Fruit fly (Drosophila melanogaster): ENCODE results near the gene CG34404.

Gene CG34404

DNA sequence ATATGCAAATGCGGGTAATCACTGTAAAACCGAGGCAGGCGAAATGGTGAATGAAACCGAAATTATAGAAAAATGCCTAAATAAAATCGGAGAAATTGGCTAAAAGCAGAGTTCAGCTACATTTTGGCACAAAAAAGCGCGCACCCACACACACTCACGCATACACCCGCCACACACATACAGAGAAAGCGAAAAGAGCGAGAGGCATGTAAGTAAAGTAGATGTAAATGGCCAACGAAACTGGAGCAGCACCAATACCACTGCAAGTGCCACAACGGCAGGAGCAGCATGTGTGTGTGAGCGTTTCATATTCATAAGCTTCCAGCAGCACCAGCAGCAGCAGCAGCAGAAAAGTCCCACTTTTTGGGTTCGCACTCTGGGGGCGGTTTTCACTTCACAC, 8.0 kb upstream of the CG34404 start:
- peak; percentile 24 for TF ChIP-seq nerfin-1 (tag; optimal IDR thresholded peaks at IDR 0.05)
- no peak for TF ChIP-seq CG6272 (GFP tag; IDR thresholded peaks at IDR 0.05)
- TF ChIP-seq Trl (optimal IDR thresholded peaks at IDR 0.05), result peak in 1 of 2 experiments; percentile 22
- TF ChIP-seq Trl (GFP tag; optimal IDR thresholded peaks at IDR 0.05), result no peak
- peak; percentile 69 for TF ChIP-seq CG8478 (optimal IDR thresholded peaks at IDR 0.05)
- TF ChIP-seq CG3838 (GFP tag; optimal IDR thresholded peaks at IDR 0.05), result no peak
- TF ChIP-seq cg (GFP tag; optimal IDR thresholded peaks at IDR 0.05), result peak; percentile 62
- TF ChIP-seq CG18011 (GFP tag; optimal IDR thresholded peaks at IDR 0.05), result peak; percentile 44

DNA sequence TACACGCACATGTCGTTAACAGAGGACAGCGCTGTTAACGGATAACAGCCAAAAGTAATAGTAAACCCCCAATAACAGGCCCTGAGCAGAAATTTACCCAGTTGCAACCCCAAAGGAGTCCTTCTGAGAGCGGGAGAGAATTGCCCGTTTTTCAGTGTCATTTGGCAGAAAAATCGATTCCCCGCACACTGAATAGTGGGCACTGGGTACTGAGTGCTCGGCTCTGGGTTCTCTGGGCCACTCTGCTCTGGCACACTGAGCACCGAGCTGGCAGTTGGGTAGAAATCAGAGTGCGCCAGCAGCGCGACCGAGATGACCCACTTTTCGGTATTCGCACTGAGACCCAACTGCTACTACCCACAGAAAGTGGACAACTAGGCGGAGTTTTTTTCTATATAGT, 6.9 kb upstream of the CG34404 start, which contains the start of gene Rbp:
TSS of gene Rbp (plus strand) at position 239 of the 400 bp plus-strand sequence.
- TF ChIP-seq cg (GFP tag; optimal IDR thresholded peaks at IDR 0.05) (peak; percentile 28), CG34422 (GFP tag; IDR thresholded peaks at IDR 0.05) (0 out of 3 replicates have a peak, but pooled peaks have one; percentile 17), nerfin-2 (GFP tag; IDR thresholded peaks at IDR 0.05; ENCODE audit: partially characterized antibody) (no peak), zen2 (GFP tag; IDR thresholded peaks at IDR 0.05; ENCODE audit: partially characterized antibody) (0 out of 3 replicates have a peak, but pooled peaks have one; percentile 41), Trl (optimal IDR thresholded peaks at IDR 0.05) (peak; percentile 52 to 72), Trl (GFP tag; optimal IDR thresholded peaks at IDR 0.05) (no peak), ewg (GFP tag; optimal IDR thresholded peaks at IDR 0.05) (peak; percentile 36), dimm (GFP tag; IDR thresholded peaks at IDR 0.05) (no peak), seq (GFP tag; IDR thresholded peaks at IDR 0.05) (peak; percentile 59), sens (GFP tag) (peak; percentile 66), CG16779 (GFP tag; IDR thresholded peaks at IDR 0.05) (peak; percentile 62; the same call in 1 of the 2 replicates), az2 (GFP tag; optimal IDR thresholded peaks at IDR 0.05) (no peak), onecut (GFP tag; IDR thresholded peaks at IDR 0.05) (peak; percentile 98), YL-1 (GFP tag; optimal IDR thresholded peaks at IDR 0.05) (peak; percentile 22), z (GFP tag; IDR thresholded peaks at IDR 0.05) (0 out of 3 replicates have a peak, but pooled peaks have one; percentile 39), Med (GFP tag) (peak; percentile 58), nerfin-1 (tag; optimal IDR thresholded peaks at IDR 0.05) (no peak)

DNA sequence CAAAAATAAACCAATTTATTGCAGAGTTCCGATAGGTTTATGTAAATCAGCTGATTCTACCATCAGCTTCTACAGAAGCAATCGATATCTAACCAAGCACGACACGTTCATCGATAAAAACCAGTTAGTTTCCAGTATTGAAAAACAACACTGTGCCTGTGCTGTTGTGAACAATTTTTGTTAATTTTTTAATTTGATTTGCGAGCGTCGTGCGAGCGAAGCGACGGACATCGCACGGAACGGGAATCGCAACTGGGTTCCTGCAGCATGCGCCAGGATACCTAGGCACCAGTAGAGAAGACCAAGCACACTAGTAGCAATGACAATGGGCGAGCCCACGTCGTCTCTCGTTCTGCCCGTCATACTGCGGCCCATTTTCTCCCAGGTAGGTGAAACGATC, 4.4 kb upstream of the CG34404 start, which contains the start of the genes Ccm3 and CG6136:
TSS of gene Ccm3 (plus strand) at position 125 of the 400 bp plus-strand sequence.
TSS of gene CG6136 (minus strand) at position 380 of the 400 bp plus-strand sequence.
- TF ChIP-seq Aef1 (GFP tag; IDR thresholded peaks at IDR 0.05) (no peak), grau (tag; optimal IDR thresholded peaks at IDR 0.05) (peak; percentile 54), CG15696 (tag; optimal IDR thresholded peaks at IDR 0.05) (no peak), exex (tag; optimal IDR thresholded peaks at IDR 0.05) (peak; percentile 43), Hey (tag; optimal IDR thresholded peaks at IDR 0.05) (no peak), her (GFP tag; optimal IDR thresholded peaks at IDR 0.05) (peak; percentile 35), sna (GFP tag; IDR thresholded peaks at IDR 0.05; ENCODE audit: partially characterized antibody) (peak; percentile 85), org-1 (GFP tag; optimal IDR thresholded peaks at IDR 0.05) (no peak), CG10959 (GFP tag; IDR thresholded peaks at IDR 0.05) (0 out of 2 replicates have a peak, but pooled peaks have one; percentile 29), Spps (tag; optimal IDR thresholded peaks at IDR 0.05) (no peak), esg (GFP tag; conservative IDR thresholded peaks at IDR 0.05) (no peak), unpg (GFP tag; optimal IDR thresholded peaks at IDR 0.05) (peak; percentile 36), ab (GFP tag; optimal IDR thresholded peaks at IDR 0.05) (no peak), Mes4 (GFP tag; optimal IDR thresholded peaks at IDR 0.05) (no peak), hb (GFP tag; IDR thresholded peaks at IDR 0.05; ENCODE audit: partially characterized antibody) (peak; percentile 86), CG9609 (GFP tag; optimal IDR thresholded peaks at IDR 0.05) (peak; percentile 15), run (tag; optimal IDR thresholded peaks at IDR 0.05) (no peak), sr (GFP tag; IDR thresholded peaks at IDR 0.05) (no peak), CG3163 (GFP tag; optimal IDR thresholded peaks at IDR 0.05) (peak; percentile 49), Ada2b (GFP tag; IDR thresholded peaks at IDR 0.05) (no peak), CG6654 (GFP tag; optimal IDR thresholded peaks at IDR 0.05) (no peak), en (GFP tag; optimal IDR thresholded peaks at IDR 0.05) (no peak), nerfin-2 (GFP tag; IDR thresholded peaks at IDR 0.05; ENCODE audit: partially characterized antibody) (peak; percentile 88), CG34224 (GFP tag; IDR thresholded peaks at IDR 0.05; ENCODE audit: partially characterized antibody) (peak; percentile 92), CG2129 (GFP tag; IDR thresholded peaks at IDR 0.05; ENCODE audit: partially characterized antibody) (peak; percentile 77), Fer1 (GFP tag; optimal IDR thresholded peaks at IDR 0.05) (peak; percentile 65), H15 (GFP tag; IDR thresholded peaks at IDR 0.05) (peak; percentile 40; the same call in 1 of the 3 replicates), Dek (tag; optimal IDR thresholded peaks at IDR 0.05) (no peak), Hmx (GFP tag; optimal IDR thresholded peaks at IDR 0.05) (no peak)
